Fruit fly (Drosophila melanogaster) whole organism, prepupa: ENCODE results near the gene tll.

Source experiments
- CG15336 ChIP-seq: fragments of 200-800 bp; sonication (Bioruptor generic); IDR thresholded peaks from 2 replicates; pipeline ENCODE4 v1.3.6; 2022; ENCODE audit warnings: missing biosample characterization, missing genetic modification characterization
- CG16779 ChIP-seq: fragments of 200-800 bp; sonication (Bioruptor generic); optimal IDR thresholded peaks from 3 replicates; lab custom pipeline; 2017; ENCODE audit warnings: missing biosample characterization, mild to moderate bottlenecking, missing genetic modification characterization
- CG34406 ChIP-seq: fragments of 200-800 bp; sonication (Bioruptor generic); optimal IDR thresholded peaks from 3 replicates; lab custom pipeline; 2016; ENCODE audit warnings: missing biosample characterization, missing genetic modification characterization
- CG8632 ChIP-seq: fragments of 200-800 bp; sonication (Bioruptor generic); optimal IDR thresholded peaks from 3 replicates; lab custom pipeline; 2016; ENCODE audit warnings: missing biosample characterization, missing genetic modification characterization
- Eip93F ChIP-seq: fragments of 200-800 bp; sonication (Bioruptor generic); optimal IDR thresholded peaks from 2 replicates; lab custom pipeline; 2016; ENCODE audit warnings: missing biosample characterization, mild to moderate bottlenecking, missing genetic modification characterization
- Hr39 ChIP-seq: fragments of 200-800 bp; sonication (Bioruptor generic); optimal IDR thresholded peaks from 2 replicates; lab custom pipeline; 2016; ENCODE audit warnings: missing biosample characterization, missing genetic modification characterization
- Lpt ChIP-seq: fragments of 200-800 bp; sonication (Bioruptor generic); optimal IDR thresholded peaks from 3 replicates; lab custom pipeline; 2016; ENCODE audit warnings: missing biosample characterization, missing genetic modification characterization
- OdsH ChIP-seq: fragments of 200-800 bp; sonication (Bioruptor generic); optimal IDR thresholded peaks from 3 replicates; lab custom pipeline; 2016; ENCODE audit warnings: missing biosample characterization, missing genetic modification characterization
- Sox102F ChIP-seq: fragments of 200-800 bp; sonication (Bioruptor generic); optimal IDR thresholded peaks from 2 replicates; lab custom pipeline; 2016; ENCODE audit warnings: missing biosample characterization, mild to moderate bottlenecking, missing genetic modification characterization
- Sox14 ChIP-seq: fragments of 200-800 bp; sonication (Bioruptor generic); optimal IDR thresholded peaks from 3 replicates; lab custom pipeline; 2016; ENCODE audit warnings: missing biosample characterization, missing genetic modification characterization
- acj6 ChIP-seq: fragments of 200-800 bp; sonication (Bioruptor generic); optimal IDR thresholded peaks from 3 replicates; lab custom pipeline; 2016; ENCODE audit warnings: missing biosample characterization, missing genetic modification characterization
- esn ChIP-seq: fragments of 200-800 bp; sonication (Bioruptor generic); optimal IDR thresholded peaks from 2 replicates; lab custom pipeline; 2016; ENCODE audit warnings: missing biosample characterization, mild to moderate bottlenecking, missing genetic modification characterization, moderate library complexity

DNA sequence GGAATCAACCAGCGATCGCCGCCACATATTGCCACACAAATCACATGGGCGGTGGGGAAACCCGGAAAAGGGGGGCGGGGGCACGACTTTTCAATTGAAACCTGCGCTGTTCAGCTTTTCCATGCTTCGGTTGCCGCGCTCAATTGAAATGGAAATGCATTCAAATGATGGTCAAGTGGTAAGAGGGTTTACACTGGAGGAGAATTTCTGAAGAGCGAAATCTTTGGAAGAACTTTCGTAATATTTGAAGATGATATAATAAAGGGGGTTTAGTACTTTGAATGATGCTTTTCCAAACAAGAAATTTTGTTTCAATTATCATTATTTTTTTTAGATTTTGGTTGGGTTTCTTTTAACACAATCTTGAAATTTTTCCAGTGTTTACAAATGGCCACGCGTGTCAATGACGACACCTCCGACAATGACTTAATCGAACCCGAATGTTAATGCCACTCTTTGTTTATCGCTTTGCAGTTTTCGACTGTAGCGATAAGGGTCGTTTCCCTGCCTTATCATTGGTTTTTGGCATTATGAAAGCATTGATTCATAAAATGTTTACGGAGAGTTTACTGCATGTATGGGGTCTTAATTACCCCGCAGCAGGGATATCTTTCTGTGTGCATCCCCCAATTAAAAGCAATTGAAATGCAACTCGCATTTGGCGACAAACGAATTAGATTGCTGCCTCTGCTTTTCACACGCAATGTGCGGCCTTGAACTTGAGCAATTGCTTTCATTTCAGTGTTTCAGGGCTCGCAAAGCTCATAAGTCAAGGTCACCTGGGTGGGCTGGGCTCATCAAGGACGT lies 39.5 kb upstream of the tll start:
- TF ChIP-seq CG34406 (peak; percentile 25), Eip93F (GFP tag; lab: Kevin White, UChicago) (peak; percentile 36), Sox14 (GFP tag; lab: Kevin White, UChicago) (peak; percentile 11), esn (GFP tag; lab: Kevin White, UChicago) (peak; percentile 67), OdsH (GFP tag; lab: Kevin White, UChicago) (peak; percentile 43), CG16779 (tag; lab: Kevin White, UChicago) (no peak), Sox102F (GFP tag; lab: Kevin White, UChicago) (peak; percentile 35), CG8632 (no peak), Hr39 (GFP tag; lab: Kevin White, UChicago) (peak; percentile 69), Lpt (no peak), acj6 (GFP tag; lab: Kevin White, UChicago) (peak; percentile 58), CG15336 (GFP tag; lab: Robert Waterston, UW) (peak; percentile 62)
